Fruit fly (Drosophila melanogaster): ENCODE data around the gene rdx.

DNA sequence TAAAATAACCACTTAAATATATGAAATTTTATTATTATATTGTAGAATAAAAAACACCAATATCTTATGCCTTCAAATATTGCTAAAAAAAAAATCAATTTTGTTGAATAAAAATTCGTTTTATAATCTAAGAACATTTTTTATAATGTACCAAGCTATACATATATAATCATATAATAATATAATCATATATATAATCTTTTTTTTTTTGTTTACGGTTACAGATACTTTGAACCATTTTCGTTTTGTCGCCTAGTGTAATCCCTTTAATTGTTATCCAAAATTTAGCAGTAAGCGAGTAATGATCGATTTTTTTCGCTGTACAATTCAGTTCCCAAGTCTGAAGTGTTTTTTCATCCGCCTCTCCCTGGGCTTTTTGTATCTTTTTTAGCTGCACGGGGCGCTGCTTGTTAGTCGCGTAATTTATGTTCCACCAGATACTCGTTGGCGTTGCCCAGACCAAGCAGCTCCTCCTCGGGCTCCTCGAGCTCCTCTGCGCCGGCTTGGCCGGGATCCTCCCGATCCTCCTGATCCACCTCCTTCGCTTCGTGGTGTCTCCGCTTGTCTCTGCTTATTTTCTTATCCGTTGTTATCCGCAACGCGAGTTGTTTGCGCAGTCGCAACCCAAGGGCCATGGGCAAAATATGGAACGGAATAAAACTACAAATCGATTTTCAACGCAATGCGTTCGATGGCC lies 92.4 kb downstream of the rdx start:
- TF ChIP-seq CG17806 (tag; optimal IDR thresholded peaks at IDR 0.05) (peak; percentile 32), CG14655 (GFP tag; optimal IDR thresholded peaks at IDR 0.05) (peak; percentile 40), CG10348 (GFP tag; IDR thresholded peaks at IDR 0.05) (no peak), CG8301 (tag; optimal IDR thresholded peaks at IDR 0.05) (no peak), Snoo (tag; optimal IDR thresholded peaks at IDR 0.05) (peak; percentile 12), Ets98B (GFP tag; IDR thresholded peaks at IDR 0.05) (no peak), Pif1B (GFP tag; optimal IDR thresholded peaks at IDR 0.05) (no peak), rn (GFP tag; IDR thresholded peaks at IDR 0.05) (no peak), D1 (tag; optimal IDR thresholded peaks at IDR 0.05) (no peak), CG8159 (tag; optimal IDR thresholded peaks at IDR 0.05) (peak; percentile 60), CG4496 (GFP tag; IDR thresholded peaks at IDR 0.05) (no peak), CG34367 (tag; optimal IDR thresholded peaks at IDR 0.05) (no peak), CG32121 (GFP tag; IDR thresholded peaks at IDR 0.05) (no peak)
